Fruit fly (Drosophila melanogaster): ENCODE results near the gene Fum2.

The Fum2 gene

DNA sequence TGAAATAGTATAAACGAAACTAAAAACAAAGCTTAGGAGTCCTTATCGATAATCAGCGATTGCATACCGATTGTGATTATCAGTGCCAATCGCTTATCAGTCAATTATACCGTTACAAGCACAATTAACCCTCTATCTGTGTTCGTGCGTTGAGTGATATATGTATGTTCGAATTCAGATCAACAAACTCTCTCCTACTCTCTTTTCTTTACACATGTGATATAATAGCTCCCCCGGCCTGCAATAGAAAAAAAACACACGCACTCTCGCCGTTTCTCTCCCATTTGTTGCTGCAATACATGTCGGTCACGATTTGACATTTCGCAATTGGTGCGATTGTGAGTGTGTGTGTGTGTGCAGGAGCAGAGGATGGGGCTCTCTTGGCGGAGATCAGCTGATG, 19.2 kb upstream of the Fum2 start:
- peak; percentile 10 for TF ChIP-seq mirr (GFP tag; optimal IDR thresholded peaks at IDR 0.05)
- TF ChIP-seq z (GFP tag; IDR thresholded peaks at IDR 0.05) = no peak
- TF ChIP-seq bbx (GFP tag; IDR thresholded peaks at IDR 0.05; ENCODE audit: partially characterized antibody) = no peak
- TF ChIP-seq CG4328 (GFP tag; optimal IDR thresholded peaks at IDR 0.05) = no peak
- peak in 1 of 2 experiments; percentile 29 for TF ChIP-seq eve (GFP tag; optimal IDR thresholded peaks at IDR 0.05)
- no peak for TF ChIP-seq dpn (GFP tag; optimal IDR thresholded peaks at IDR 0.05)
- TF ChIP-seq cato (GFP tag; optimal IDR thresholded peaks at IDR 0.05; ENCODE audit: borderline replicate concordance) = no peak
- TF ChIP-seq CG10979 (tag; optimal IDR thresholded peaks at IDR 0.05) = no peak
- TF ChIP-seq hbn (GFP tag; IDR thresholded peaks at IDR 0.05; ENCODE audit: partially characterized antibody) = no peak
- TF ChIP-seq CG6254 (GFP tag; optimal IDR thresholded peaks at IDR 0.05) = no peak
- TF ChIP-seq sug (tag; optimal IDR thresholded peaks at IDR 0.05) = peak; percentile 54
- TF ChIP-seq usp (GFP tag; optimal IDR thresholded peaks at IDR 0.05) = no peak
- TF ChIP-seq CG43689 (GFP tag; IDR thresholded peaks at IDR 0.05) = no peak
- no peak for TF ChIP-seq ham (GFP tag; IDR thresholded peaks at IDR 0.05)
- TF ChIP-seq ken (GFP tag; IDR thresholded peaks at IDR 0.05) = no peak
- TF ChIP-seq H2.0 (GFP tag; IDR thresholded peaks at IDR 0.05) = no peak
- no peak for TF ChIP-seq CG42726 (GFP tag; IDR thresholded peaks at IDR 0.05; ENCODE audit: partially characterized antibody)
- no peak for TF ChIP-seq fd64A (GFP tag; optimal IDR thresholded peaks at IDR 0.05)
- TF ChIP-seq CG18764 (GFP tag; optimal IDR thresholded peaks at IDR 0.05) = no peak
- no peak for TF ChIP-seq hb (GFP tag; IDR thresholded peaks at IDR 0.05; ENCODE audit: partially characterized antibody)
- TF ChIP-seq ttk (GFP tag; IDR thresholded peaks at IDR 0.05) = no peak
- no peak for TF ChIP-seq HmgD (GFP tag; optimal IDR thresholded peaks at IDR 0.05)
- no peak for TF ChIP-seq H15 (GFP tag; IDR thresholded peaks at IDR 0.05)
- no peak for TF ChIP-seq Spps (tag; optimal IDR thresholded peaks at IDR 0.05)
- TF ChIP-seq Hsf (GFP tag; optimal IDR thresholded peaks at IDR 0.05) = no peak
- no peak for TF ChIP-seq CG1233 (GFP tag; optimal IDR thresholded peaks at IDR 0.05)
- no peak for TF ChIP-seq CG14860 (GFP tag; IDR thresholded peaks at IDR 0.05; ENCODE audit: partially characterized antibody)
- TF ChIP-seq E2f2 (GFP tag; IDR thresholded peaks at IDR 0.05) = no peak
- no peak for TF ChIP-seq CG6175 (GFP tag; IDR thresholded peaks at IDR 0.05)
- TF ChIP-seq Trl (optimal IDR thresholded peaks at IDR 0.05) = peak in 1 of 2 experiments; percentile 24
- TF ChIP-seq Trl (GFP tag; optimal IDR thresholded peaks at IDR 0.05) = no peak
- no peak for TF ChIP-seq MTF-1 (GFP tag; optimal IDR thresholded peaks at IDR 0.05; ENCODE audit: borderline replicate concordance)
- TF ChIP-seq NC2β (GFP tag; optimal IDR thresholded peaks at IDR 0.05) = no peak
- TF ChIP-seq Nf-YB (GFP tag; optimal IDR thresholded peaks at IDR 0.05) = no peak
- no peak for TF ChIP-seq sens (GFP tag)
- TF ChIP-seq Gug (GFP tag; IDR thresholded peaks at IDR 0.05) = no peak
- TF ChIP-seq sd (tag; optimal IDR thresholded peaks at IDR 0.05) = peak; percentile 4
- peak; percentile 89 for TF ChIP-seq exex (tag; optimal IDR thresholded peaks at IDR 0.05)
- no peak for TF ChIP-seq Sox100B (GFP tag; optimal IDR thresholded peaks at IDR 0.05)
- TF ChIP-seq Lhr (GFP tag; optimal IDR thresholded peaks at IDR 0.05) = no peak
- no peak for TF ChIP-seq Deaf1 (tag; optimal IDR thresholded peaks at IDR 0.05)
- no peak for TF ChIP-seq zf30C (GFP tag; optimal IDR thresholded peaks at IDR 0.05)
- no peak for TF ChIP-seq Xbp1 (GFP tag; optimal IDR thresholded peaks at IDR 0.05)
- no peak for TF ChIP-seq peb (GFP tag; IDR thresholded peaks at IDR 0.05)
- peak; percentile 56 for TF ChIP-seq cg (GFP tag; optimal IDR thresholded peaks at IDR 0.05)
- no peak for TF ChIP-seq HLH4C (GFP tag; IDR thresholded peaks at IDR 0.05; ENCODE audit: partially characterized antibody)
- no peak for TF ChIP-seq CG4282 (GFP tag; optimal IDR thresholded peaks at IDR 0.05)
- TF ChIP-seq Bteb2 (GFP tag; optimal IDR thresholded peaks at IDR 0.05) = no peak
- no peak for TF ChIP-seq Hr3 (GFP tag; optimal IDR thresholded peaks at IDR 0.05)
- no peak for TF ChIP-seq caup (GFP tag; optimal IDR thresholded peaks at IDR 0.05; ENCODE audit: severe bottlenecking)
- TF ChIP-seq bsh (GFP tag; optimal IDR thresholded peaks at IDR 0.05) = no peak
- no peak for TF ChIP-seq sob (GFP tag; IDR thresholded peaks at IDR 0.05)
